Worm (Caenorhabditis elegans) whole organism, young adult: ENCODE results near the gene hrpa-1.

Source experiments
- F49E8.2 ChIP-seq: sonication (generic microtip); optimal IDR thresholded peaks from 3 replicates; lab custom pipeline; 2017; ENCODE audit warnings: missing genetic modification characterization, mild to moderate bottlenecking, missing compliant biosample characterization, antibody characterized with exemption, moderate library complexity; ENCODE audit not compliant: insufficient read depth
- Y53G8AR.9 ChIP-seq: fragments of 200-800 bp; sonication (Bioruptor generic); conservative IDR thresholded peaks from 2 replicates; pipeline ENCODE4 v1.3.6; 2022; ENCODE audit warnings: missing genetic modification reagents, missing genetic modification characterization, missing compliant biosample characterization
- ama-1 ChIP-seq, 3 experiments: fragments of 150-350 bp in 1 of 3; sonication (generic microtip) in 2 of 3; optimal IDR thresholded peaks; 2 replicates each; lab custom pipeline; 2014 to 2018; ENCODE audit warnings: missing biosample characterization in 2 of 3, missing genetic modification characterization in 2 of 3, missing genetic modification reagents in 2 of 3
- attf-5 ChIP-seq: fragments of 200-800 bp; sonication (Bioruptor generic); optimal IDR thresholded peaks from 2 replicates; lab custom pipeline; 2018; ENCODE audit warnings: mild to moderate bottlenecking, missing genetic modification characterization, missing compliant biosample characterization
- ccch-3 ChIP-seq: fragments of 200-800 bp; sonication (Bioruptor generic); optimal IDR thresholded peaks from 2 replicates; lab custom pipeline; 2018; ENCODE audit warnings: mild to moderate bottlenecking, missing genetic modification characterization, missing compliant biosample characterization
- dox-1 ChIP-seq: fragments of 200-800 bp; sonication (Bioruptor generic); IDR thresholded peaks from 2 replicates; pipeline ENCODE4 v1.3.6; 2022; ENCODE audit warnings: missing genetic modification reagents, missing genetic modification characterization, missing compliant biosample characterization
- dpl-1 ChIP-seq: fragments of 150-350 bp; optimal IDR thresholded peaks from 2 replicates; lab custom pipeline; 2014; ENCODE audit warnings: missing biosample characterization, missing genetic modification reagents, missing genetic modification characterization
- egrh-3 ChIP-seq: fragments of 200-800 bp; sonication (Bioruptor generic); IDR thresholded peaks from 2 replicates; pipeline ENCODE4 v1.3.6; 2022; ENCODE audit warnings: missing genetic modification reagents, missing genetic modification characterization, missing compliant biosample characterization
- rcor-1 ChIP-seq: fragments of 200-800 bp; sonication (Bioruptor generic); IDR thresholded peaks from 2 replicates; pipeline ENCODE4 v1.3.6; 2022; ENCODE audit warnings: missing genetic modification reagents, missing genetic modification characterization, missing compliant biosample characterization
- snpc-1.1 ChIP-seq: sonication (generic microtip); optimal IDR thresholded peaks from 2 replicates; lab custom pipeline; 2017; ENCODE audit warnings: missing genetic modification characterization, mild to moderate bottlenecking, missing compliant biosample characterization, antibody characterized with exemption, moderate library complexity, missing genotype, missing genetic modification reagents; ENCODE audit not compliant: insufficient read depth
- unc-130 ChIP-seq: sonication (generic microtip); optimal IDR thresholded peaks from 2 replicates; lab custom pipeline; 2016; ENCODE audit warnings: missing genetic modification reagents, missing genetic modification characterization, missing compliant biosample characterization
- unc-62 ChIP-seq: fragments of 150-350 bp; optimal IDR thresholded peaks from 2 replicates; lab custom pipeline; 2014; ENCODE audit warnings: missing biosample characterization, missing genetic modification reagents, missing genetic modification characterization

- TF ChIP-seq unc-130 (GFP tag; lab: Kevin White, UChicago) (no peak), dpl-1 (GFP tag; lab: Kevin White, UChicago) (no peak), attf-5 (GFP tag; lab: Kevin White, UChicago) (no peak), egrh-3 (GFP tag; lab: Robert Waterston, UW) (peak; percentile 98), dox-1 (GFP tag; lab: Robert Waterston, UW) (no peak), unc-62 (no peak), Y53G8AR.9 (GFP tag; lab: Robert Waterston, UW) (0 out of 2 replicates have a peak, but pooled peaks have one; percentile 10), F49E8.2 (tag; lab: Kevin White, UChicago) (no peak), snpc-1.1 (tag; lab: Kevin White, UChicago) (no peak), ama-1 (optimal IDR thresholded peaks at IDR 0.05; lab: Kevin White, UChicago) (no peak), ama-1 (GFP tag; optimal IDR thresholded peaks at IDR 0.05; lab: Kevin White, UChicago) (no peak), ccch-3 (GFP tag; lab: Kevin White, UChicago) (no peak), rcor-1 (GFP tag; lab: Robert Waterston, UW) (no peak)
Measured at ce11 chrIV:3337275-3337674, 1.4 kb downstream of the hrpa-1 start.
